Fruit fly (Drosophila melanogaster): ENCODE data around the gene CG17129.

CG17129 gene

DNA sequence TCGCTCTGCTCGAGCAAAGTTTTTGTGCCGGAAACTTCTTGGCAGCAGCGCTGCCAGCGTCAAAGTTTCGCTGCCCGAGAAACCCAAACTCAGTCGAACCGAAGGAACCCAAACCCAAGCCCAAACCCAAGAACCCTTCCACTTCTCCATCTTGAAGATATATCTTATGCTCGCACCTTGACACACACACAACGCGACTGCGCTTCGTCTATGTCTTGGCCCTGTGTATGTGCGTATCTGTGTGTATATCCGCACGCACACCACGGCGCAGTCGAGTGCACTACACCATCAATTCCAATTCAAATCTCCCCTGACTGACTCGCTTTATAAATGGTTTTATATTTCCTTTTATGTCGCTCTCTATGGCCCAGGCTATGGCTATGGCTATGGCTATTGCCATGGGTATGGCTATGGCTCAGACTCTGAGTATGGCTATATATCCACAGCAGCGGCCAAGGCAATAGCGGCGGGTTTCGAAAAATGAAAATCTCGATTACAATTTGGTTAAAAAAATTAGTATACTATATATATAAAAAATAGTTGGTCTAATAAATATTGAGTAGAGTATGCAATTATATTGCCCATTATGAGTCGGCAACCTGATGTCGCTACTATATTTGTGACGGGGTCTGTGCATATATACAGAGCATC, 16.4 kb upstream of the CG17129 start (continued):
- peak; percentile 72 for TF ChIP-seq abd-A (tag; optimal IDR thresholded peaks at IDR 0.05)
- TF ChIP-seq HLH4C (GFP tag; IDR thresholded peaks at IDR 0.05; ENCODE audit: partially characterized antibody), result no peak
- peak; percentile 93 for TF ChIP-seq CG15011 (GFP tag; optimal IDR thresholded peaks at IDR 0.05)
- peak; percentile 89 for TF ChIP-seq CG2889 (GFP tag; IDR thresholded peaks at IDR 0.05)
- TF ChIP-seq CG2129 (GFP tag; IDR thresholded peaks at IDR 0.05; ENCODE audit: partially characterized antibody), result no peak
- TF ChIP-seq scrt (GFP tag; optimal IDR thresholded peaks at IDR 0.05), result peak; percentile 94
- peak; percentile 83 for TF ChIP-seq CG6654 (GFP tag; optimal IDR thresholded peaks at IDR 0.05)
- TF ChIP-seq CG33213 (GFP tag; optimal IDR thresholded peaks at IDR 0.05), result peak; percentile 62
- TF ChIP-seq CG5245 (GFP tag; optimal IDR thresholded peaks at IDR 0.05), result peak; percentile 94
- TF ChIP-seq Atf6 (GFP tag; IDR thresholded peaks at IDR 0.05), result peak; percentile 94
- TF ChIP-seq kni (GFP tag; optimal IDR thresholded peaks at IDR 0.05), result peak; percentile 16
- TF ChIP-seq caup (GFP tag; optimal IDR thresholded peaks at IDR 0.05; ENCODE audit: severe bottlenecking), result peak; percentile 96
- TF ChIP-seq Sry-β (GFP tag; optimal IDR thresholded peaks at IDR 0.05), result peak; percentile 73
- peak; percentile 92 for TF ChIP-seq gsb (GFP tag; IDR thresholded peaks at IDR 0.05)
- TF ChIP-seq Stat92E (GFP tag; optimal IDR thresholded peaks at IDR 0.05), result peak in 1 of 3 experiments; percentile 94
- TF ChIP-seq Optix (GFP tag; IDR thresholded peaks at IDR 0.05), result peak; percentile 95
- no peak for TF ChIP-seq mld (GFP tag; IDR thresholded peaks at IDR 0.05; ENCODE audit: partially characterized antibody)
- TF ChIP-seq CG10543 (GFP tag; optimal IDR thresholded peaks at IDR 0.05), result peak; percentile 62
- TF ChIP-seq Ets65A (GFP tag), result peak; percentile 90
- peak; percentile 91 for TF ChIP-seq peb (GFP tag; IDR thresholded peaks at IDR 0.05)
- TF ChIP-seq CG2202 (tag; optimal IDR thresholded peaks at IDR 0.05), result peak; percentile 95
- TF ChIP-seq CG11695 (GFP tag; IDR thresholded peaks at IDR 0.05), result peak; percentile 98
- peak; percentile 95 for TF ChIP-seq seq (GFP tag; IDR thresholded peaks at IDR 0.05)
- TF ChIP-seq amos (GFP tag; IDR thresholded peaks at IDR 0.05; ENCODE audit: partially characterized antibody), result no peak
- 0 out of 4 replicates have a peak, but pooled peaks have one; percentile 19 for TF ChIP-seq chinmo (GFP tag; IDR thresholded peaks at IDR 0.05; ENCODE audit: partially characterized antibody)
- TF ChIP-seq sisA (GFP tag; IDR thresholded peaks at IDR 0.05), result peak; percentile 94
- TF ChIP-seq nom (GFP tag; optimal IDR thresholded peaks at IDR 0.05), result peak; percentile 95
- peak; percentile 95 for TF ChIP-seq CG18619 (GFP tag; optimal IDR thresholded peaks at IDR 0.05)
- TF ChIP-seq da (GFP tag; optimal IDR thresholded peaks at IDR 0.05), result peak; percentile 23
- peak; percentile 74 for TF ChIP-seq CG18011 (GFP tag; optimal IDR thresholded peaks at IDR 0.05)
- TF ChIP-seq kah (GFP tag; optimal IDR thresholded peaks at IDR 0.05), result peak; percentile 92
- peak; percentile 93 for TF ChIP-seq Hand (GFP tag; optimal IDR thresholded peaks at IDR 0.05)
- TF ChIP-seq Hr3 (GFP tag; optimal IDR thresholded peaks at IDR 0.05), result peak; percentile 93
- TF ChIP-seq pros (GFP tag; optimal IDR thresholded peaks at IDR 0.05), result peak; percentile 86
- peak; percentile 86 for TF ChIP-seq Fer2 (tag; optimal IDR thresholded peaks at IDR 0.05)
- TF ChIP-seq GATAe (GFP tag; conservative IDR thresholded peaks at IDR 0.05), result peak; percentile 82
- TF ChIP-seq pum (GFP tag; optimal IDR thresholded peaks at IDR 0.05), result peak; percentile 64
- peak; percentile 97 for TF ChIP-seq CG2678 (tag; optimal IDR thresholded peaks at IDR 0.05)
- TF ChIP-seq CG6254 (GFP tag; optimal IDR thresholded peaks at IDR 0.05), result peak; percentile 96
- peak; percentile 93 for TF ChIP-seq CG14667 (GFP tag; IDR thresholded peaks at IDR 0.05)
- TF ChIP-seq CoRest (tag; optimal IDR thresholded peaks at IDR 0.05), result peak; percentile 95
- peak; percentile 97 for TF ChIP-seq Fer1 (GFP tag; optimal IDR thresholded peaks at IDR 0.05)
- peak; percentile 88 for TF ChIP-seq CG8281 (tag; optimal IDR thresholded peaks at IDR 0.05)
- TF ChIP-seq CG2120 (GFP tag; optimal IDR thresholded peaks at IDR 0.05), result peak; percentile 83
- TF ChIP-seq CG6175 (GFP tag; IDR thresholded peaks at IDR 0.05), result peak; percentile 85
- TF ChIP-seq sens-2 (GFP tag; IDR thresholded peaks at IDR 0.05), result peak; percentile 89
- TF ChIP-seq CG10979 (tag; optimal IDR thresholded peaks at IDR 0.05), result peak; percentile 98
- peak; percentile 70 for TF ChIP-seq CG10321 (GFP tag; IDR thresholded peaks at IDR 0.05)
